Fruit fly (Drosophila melanogaster) whole organism, embryonic: ENCODE data around the gene sro.
A peak's percentile ranks its signal among the peaks of the same experiment; 100 is the strongest.

Source experiments
- Abd-B ChIP-seq: fragments of 200-800 bp; sonication (Bioruptor generic); optimal IDR thresholded peaks from 2 replicates; lab custom pipeline; 2018; ENCODE audit warnings: missing biosample characterization, mild to moderate bottlenecking, missing genetic modification characterization, moderate library complexity
- CG10431 ChIP-seq: fragments of 200-800 bp; sonication (Bioruptor generic); optimal IDR thresholded peaks from 3 replicates; lab custom pipeline; 2018; ENCODE audit warnings: missing biosample characterization, mild to moderate bottlenecking, missing genetic modification characterization
- CG11398 ChIP-seq: fragments of 200-800 bp; sonication (Bioruptor generic); optimal IDR thresholded peaks from 2 replicates; lab custom pipeline; 2016; ENCODE audit warnings: missing biosample characterization, missing genetic modification characterization
- CG13424 ChIP-seq: fragments of 200-800 bp; sonication (Bioruptor generic); optimal IDR thresholded peaks from 2 replicates; lab custom pipeline; 2019; ENCODE audit warnings: missing biosample characterization, mild to moderate bottlenecking, missing genetic modification characterization, moderate library complexity
- CG13624 ChIP-seq: fragments of 200-800 bp; sonication (Bioruptor generic); optimal IDR thresholded peaks from 2 replicates; lab custom pipeline; 2016; ENCODE audit warnings: missing biosample characterization, missing genetic modification characterization
- CG14441 ChIP-seq: fragments of 200-800 bp; sonication (Bioruptor generic); IDR thresholded peaks from 2 replicates; pipeline ENCODE4 v1.3.6; 2022; ENCODE audit warnings: missing biosample characterization, missing genetic modification characterization
- CG14667 ChIP-seq: fragments of 200-800 bp; sonication (Bioruptor generic); IDR thresholded peaks from 2 replicates; pipeline ENCODE4 v1.3.6; 2022; ENCODE audit warnings: missing biosample characterization, missing genetic modification characterization
- CG14860 ChIP-seq: fragments of 200-800 bp; sonication (Bioruptor generic); IDR thresholded peaks from 3 replicates; pipeline ENCODE4 v1.3.6; 2022; ENCODE audit warnings: missing biosample characterization, missing genetic modification characterization; ENCODE audit not compliant: partially characterized antibody
- CG18011 ChIP-seq: fragments of 200-800 bp; sonication (Bioruptor generic); optimal IDR thresholded peaks from 2 replicates; lab custom pipeline; 2017; ENCODE audit warnings: missing biosample characterization, missing genetic modification characterization, mild to moderate bottlenecking, moderate library complexity, missing genotype
- CG18476 ChIP-seq: fragments of 200-800 bp; sonication (Bioruptor generic); optimal IDR thresholded peaks from 2 replicates; lab custom pipeline; 2016; ENCODE audit warnings: missing biosample characterization, mild to moderate bottlenecking, missing genetic modification characterization
- CG2129 ChIP-seq: fragments of 200-800 bp; sonication (Bioruptor generic); IDR thresholded peaks from 2 replicates; pipeline ENCODE4 v1.3.6; 2022; ENCODE audit warnings: missing biosample characterization, missing genetic modification characterization; ENCODE audit not compliant: partially characterized antibody
- CG2202 ChIP-seq: fragments of 200-800 bp; sonication (Bioruptor generic); optimal IDR thresholded peaks from 2 replicates; lab custom pipeline; 2018; ENCODE audit warnings: missing biosample characterization, mild to moderate bottlenecking, missing genetic modification characterization
- CG34422 ChIP-seq: fragments of 200-800 bp; sonication (Bioruptor generic); IDR thresholded peaks from 3 replicates; pipeline ENCODE4 v1.3.6; 2022; ENCODE audit warnings: missing biosample characterization, missing genetic modification characterization
- CG4820 ChIP-seq: fragments of 200-800 bp; sonication (Bioruptor generic); optimal IDR thresholded peaks from 3 replicates; lab custom pipeline; 2016; ENCODE audit warnings: missing biosample characterization, missing genetic modification characterization
- CG6254 ChIP-seq: fragments of 200-800 bp; sonication (Bioruptor generic); optimal IDR thresholded peaks from 3 replicates; lab custom pipeline; 2017; ENCODE audit warnings: mild to moderate bottlenecking, missing biosample characterization, missing genetic modification reagents, missing genetic modification characterization
- CG6272 ChIP-seq: fragments of 200-800 bp; sonication (Bioruptor generic); IDR thresholded peaks from 2 replicates; pipeline ENCODE4 v1.3.6; 2022; ENCODE audit warnings: missing biosample characterization, missing genetic modification characterization
- CG8281 ChIP-seq: fragments of 200-800 bp; sonication (Bioruptor generic); optimal IDR thresholded peaks from 2 replicates; lab custom pipeline; 2018; ENCODE audit warnings: missing biosample characterization, mild to moderate bottlenecking, missing genetic modification characterization, moderate library complexity
- CG8388 ChIP-seq: fragments of 200-800 bp; sonication (Bioruptor generic); optimal IDR thresholded peaks from 2 replicates; lab custom pipeline; 2019; ENCODE audit warnings: missing biosample characterization, mild to moderate bottlenecking, missing genetic modification characterization, moderate library complexity
- CG9727 ChIP-seq: fragments of 200-800 bp; sonication (Bioruptor generic); optimal IDR thresholded peaks from 3 replicates; lab custom pipeline; 2017; ENCODE audit warnings: missing biosample characterization, mild to moderate bottlenecking, missing genetic modification characterization
- CG9876 ChIP-seq: fragments of 200-800 bp; sonication (Bioruptor generic); optimal IDR thresholded peaks from 2 replicates; lab custom pipeline; 2016; ENCODE audit warnings: missing biosample characterization, missing genetic modification characterization
- D19A ChIP-seq: fragments of 200-800 bp; optimal IDR thresholded peaks from 3 replicates; lab custom pipeline; 2019; ENCODE audit warnings: missing biosample characterization, mild to moderate bottlenecking, missing genetic modification characterization, moderate library complexity
- Eip74EF ChIP-seq, 2 experiments: fragments of 200-800 bp in 1 of 2; fragments of >200 bp in 1 of 2; sonication (Bioruptor generic) in 1 of 2; optimal IDR thresholded peaks; 2 replicates each; lab custom pipeline; 2017 to 2019; ENCODE audit warnings: missing biosample characterization in 2 of 2, missing genetic modification characterization in 2 of 2, mild to moderate bottlenecking in 1 of 2, moderate library complexity in 1 of 2
- Ets65A ChIP-seq: fragments of 200-800 bp; sonication (Bioruptor generic); peaks from one replicate; lab custom pipeline; 2016; ENCODE audit warnings: missing biosample characterization, missing genetic modification characterization
- Jarid2 ChIP-seq: fragments of 200-800 bp; sonication (Bioruptor generic); optimal IDR thresholded peaks from 3 replicates; lab custom pipeline; 2017; ENCODE audit warnings: mild to moderate bottlenecking, missing biosample characterization, missing genetic modification reagents, missing genetic modification characterization
- Mad ChIP-seq: fragments of 200-800 bp; sonication (Bioruptor generic); optimal IDR thresholded peaks from 2 replicates; lab custom pipeline; 2016; ENCODE audit warnings: missing biosample characterization, missing genetic modification characterization
- Meics ChIP-seq: fragments of 200-800 bp; sonication (Bioruptor generic); optimal IDR thresholded peaks from 2 replicates; lab custom pipeline; 2017; ENCODE audit warnings: missing biosample characterization, mild to moderate bottlenecking, missing genetic modification characterization
- NK7.1 ChIP-seq: fragments of 200-800 bp; sonication (Bioruptor generic); optimal IDR thresholded peaks from 3 replicates; lab custom pipeline; 2016; ENCODE audit warnings: missing biosample characterization, missing genetic modification characterization
- Side ChIP-seq: fragments of 200-800 bp; sonication (Bioruptor generic); optimal IDR thresholded peaks from 2 replicates; lab custom pipeline; 2016; ENCODE audit warnings: missing biosample characterization, missing genetic modification characterization
- Trl ChIP-seq, 3 experiments: fragments of >200 bp in 2 of 3; fragments of 200-800 bp in 1 of 3; sonication (Bioruptor generic) in 1 of 3; optimal IDR thresholded peaks; 2 replicates in 1 of 3; 3 replicates in 2 of 3; lab custom pipeline; 2016 to 2017; ENCODE audit warnings: missing biosample characterization in 1 of 3, missing genetic modification characterization in 1 of 3
- Vsx1 ChIP-seq: fragments of 200-800 bp; sonication (Bioruptor generic); optimal IDR thresholded peaks from 2 replicates; lab custom pipeline; 2017; ENCODE audit warnings: missing biosample characterization, mild to moderate bottlenecking, missing genetic modification characterization, missing genetic modification reagents
- YL-1 ChIP-seq: fragments of 200-800 bp; sonication (Bioruptor generic); optimal IDR thresholded peaks from 3 replicates; lab custom pipeline; 2017; ENCODE audit warnings: missing biosample characterization, mild to moderate bottlenecking, missing genetic modification characterization
- abd-A ChIP-seq: fragments of 200-800 bp; sonication (Bioruptor generic); optimal IDR thresholded peaks from 3 replicates; lab custom pipeline; 2019; ENCODE audit warnings: missing biosample characterization, mild to moderate bottlenecking, missing genetic modification characterization, moderate library complexity
- fd3F ChIP-seq: fragments of 200-800 bp; sonication (Bioruptor generic); optimal IDR thresholded peaks from 2 replicates; lab custom pipeline; 2018; ENCODE audit warnings: missing biosample characterization, mild to moderate bottlenecking, missing genetic modification characterization, moderate library complexity
- gt ChIP-seq: fragments of 200-800 bp; sonication (Bioruptor generic); IDR thresholded peaks from 2 replicates; pipeline ENCODE4 v1.3.6; 2022; ENCODE audit warnings: missing biosample characterization, missing genetic modification characterization
- ham ChIP-seq: fragments of 200-800 bp; sonication (Bioruptor generic); IDR thresholded peaks from 2 replicates; pipeline ENCODE4 v1.3.6; 2022; ENCODE audit warnings: missing biosample characterization, missing genetic modification characterization
- jing ChIP-seq: fragments of 200-800 bp; sonication (Bioruptor generic); optimal IDR thresholded peaks from 2 replicates; lab custom pipeline; 2018; ENCODE audit warnings: missing biosample characterization, mild to moderate bottlenecking, missing genetic modification characterization
- klu ChIP-seq: fragments of 200-800 bp; sonication (Bioruptor generic); IDR thresholded peaks from 2 replicates; pipeline ENCODE4 v1.3.6; 2022; ENCODE audit warnings: missing biosample characterization, missing genetic modification characterization
- kni ChIP-seq: fragments of 200-800 bp; sonication (Bioruptor generic); optimal IDR thresholded peaks from 3 replicates; lab custom pipeline; 2017; ENCODE audit warnings: mild to moderate bottlenecking, missing biosample characterization, missing genetic modification reagents, missing genetic modification characterization
- lilli ChIP-seq: fragments of 200-800 bp; sonication (Bioruptor generic); optimal IDR thresholded peaks from 3 replicates; lab custom pipeline; 2016; ENCODE audit warnings: missing biosample characterization, missing genetic modification characterization
- lov ChIP-seq, 2 experiments: fragments of 200-800 bp in 1 of 2; fragments of >200 bp in 1 of 2; sonication (Bioruptor generic) in 1 of 2; IDR thresholded peaks in 1 of 2; optimal IDR thresholded peaks in 1 of 2; 2 replicates in 1 of 2; 3 replicates in 1 of 2; pipeline versions ENCODE4 v1.3.6 to Lab custom; 2017 to 2022; ENCODE audit warnings: missing biosample characterization in 1 of 2, missing genetic modification characterization in 1 of 2
- nom ChIP-seq: fragments of 200-800 bp; sonication (Bioruptor generic); optimal IDR thresholded peaks from 2 replicates; lab custom pipeline; 2017; ENCODE audit warnings: missing biosample characterization, missing genetic modification characterization, mild to moderate bottlenecking, moderate library complexity, missing genetic modification reagents
- onecut ChIP-seq: fragments of 200-800 bp; sonication (Bioruptor generic); IDR thresholded peaks from 2 replicates; pipeline ENCODE4 v1.3.6; 2022; ENCODE audit warnings: missing biosample characterization, missing genetic modification characterization
- org-1 ChIP-seq: fragments of 200-800 bp; sonication (Bioruptor generic); optimal IDR thresholded peaks from 2 replicates; lab custom pipeline; 2017; ENCODE audit warnings: missing biosample characterization, missing genetic modification characterization
- otp ChIP-seq: fragments of 200-800 bp; sonication (Bioruptor generic); IDR thresholded peaks from 3 replicates; pipeline ENCODE4, ENCODE4 v1.3.6; 2022; ENCODE audit warnings: missing biosample characterization, missing genetic modification characterization
- pnt ChIP-seq: fragments of 200-800 bp; sonication (Bioruptor generic); optimal IDR thresholded peaks from 3 replicates; lab custom pipeline; 2016; ENCODE audit warnings: missing biosample characterization, missing genetic modification characterization
- pzg ChIP-seq: fragments of 200-800 bp; sonication (Bioruptor generic); optimal IDR thresholded peaks from 3 replicates; lab custom pipeline; 2018; ENCODE audit warnings: missing biosample characterization, mild to moderate bottlenecking, missing genetic modification characterization, moderate library complexity
- sob ChIP-seq: fragments of 200-800 bp; sonication (Bioruptor generic); IDR thresholded peaks from 2 replicates; pipeline ENCODE4 v1.3.6; 2022; ENCODE audit warnings: missing biosample characterization, missing genetic modification characterization
- sqz ChIP-seq: fragments of 200-800 bp; sonication (Bioruptor generic); optimal IDR thresholded peaks from 3 replicates; lab custom pipeline; 2018; ENCODE audit warnings: missing biosample characterization, mild to moderate bottlenecking, missing genetic modification characterization
- sr ChIP-seq: fragments of 200-800 bp; sonication (Bioruptor generic); IDR thresholded peaks from 3 replicates; pipeline ENCODE4 v1.3.6; 2022; ENCODE audit warnings: missing biosample characterization, missing genetic modification characterization

sro gene

DNA sequence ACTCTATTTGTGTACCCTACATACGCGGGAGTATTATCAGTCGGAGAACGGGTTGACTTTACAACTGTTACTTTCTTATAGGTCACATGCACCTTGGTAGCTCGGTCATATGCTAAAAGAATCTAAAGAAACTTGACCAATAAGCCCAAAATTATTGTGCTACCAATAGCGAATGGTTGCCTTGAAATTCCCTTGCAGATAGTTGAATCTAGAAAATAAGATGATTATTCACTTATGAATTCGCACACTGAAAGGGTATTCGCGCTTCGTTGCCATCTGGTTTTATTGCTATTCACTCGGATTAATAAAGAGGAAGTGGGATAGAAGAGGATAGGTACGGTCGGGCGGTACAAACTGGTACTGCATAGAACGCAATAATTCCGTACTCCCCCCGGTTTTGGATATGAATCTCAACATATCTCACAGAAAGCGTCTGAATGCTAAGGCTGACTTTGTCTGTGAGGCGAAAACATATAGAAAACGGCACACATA, 20.5 kb upstream of the sro start (continued):
- TF ChIP-seq CG6254 (GFP tag; lab: Kevin White, UChicago) (peak; percentile 21), NK7.1 (GFP tag; lab: Kevin White, UChicago) (peak; percentile 68), D19A (tag; lab: Kevin White, UChicago) (peak; percentile 98), ham (GFP tag; lab: Robert Waterston, UW) (peak; percentile 69; the same call in 1 of the 2 replicates), fd3F (peak; percentile 81), CG6272 (peak; percentile 21; the same call in 1 of the 2 replicates), Meics (peak; percentile 76), CG14860 (GFP tag; lab: Robert Waterston, UW) (no peak), jing (GFP tag; lab: Kevin White, UChicago) (peak; percentile 52), sqz (GFP tag; lab: Kevin White, UChicago) (no peak), CG4820 (peak; percentile 36), CG11398 (peak; percentile 68), CG14667 (GFP tag; lab: Robert Waterston, UW) (peak; percentile 57), klu (peak; percentile 74), gt (GFP tag; lab: Robert Waterston, UW) (no peak), CG34422 (GFP tag; lab: Robert Waterston, UW) (no peak), sob (GFP tag; lab: Robert Waterston, UW) (peak; percentile 70), Trl (optimal IDR thresholded peaks at IDR 0.05; lab: Kevin White, UChicago) (no peak), Trl (GFP tag; optimal IDR thresholded peaks at IDR 0.05; lab: Kevin White, UChicago) (peak; percentile 40), otp (GFP tag; lab: Robert Waterston, UW) (0 out of 3 replicates have a peak, but pooled peaks have one; percentile 30), Eip74EF (GFP tag; optimal IDR thresholded peaks at IDR 0.05; lab: Kevin White, UChicago) (peak in 1 of 2 experiments; percentile 56), onecut (peak; percentile 10; the same call in 1 of the 2 replicates), Side (peak; percentile 34), pzg (GFP tag; lab: Kevin White, UChicago) (peak; percentile 7), abd-A (tag; lab: Kevin White, UChicago) (no peak), CG18476 (GFP tag; lab: Kevin White, UChicago) (peak; percentile 59), CG13624 (peak; percentile 78), pnt (GFP tag; lab: Kevin White, UChicago) (peak; percentile 56), CG2202 (no peak), Vsx1 (GFP tag; lab: Kevin White, UChicago) (no peak), CG14441 (GFP tag; lab: Robert Waterston, UW) (peak; percentile 70), CG2129 (GFP tag; lab: Robert Waterston, UW) (no peak), CG8281 (peak; percentile 59), Jarid2 (peak; percentile 45), lilli (GFP tag; lab: Kevin White, UChicago) (peak; percentile 90), CG18011 (peak; percentile 25), sr (no peak), Abd-B (GFP tag; lab: Kevin White, UChicago) (peak; percentile 89), CG9876 (no peak), nom (peak; percentile 19), CG10431 (GFP tag; lab: Kevin White, UChicago) (no peak), Mad (GFP tag; lab: Kevin White, UChicago) (peak; percentile 21), lov (optimal IDR thresholded peaks at IDR 0.05; lab: Kevin White, UChicago) (no peak), lov (GFP tag; IDR thresholded peaks at IDR 0.05; lab: Robert Waterston, UW) (no peak), CG9727 (peak; percentile 76), kni (GFP tag; lab: Kevin White, UChicago) (no peak), org-1 (GFP tag; lab: Kevin White, UChicago) (peak; percentile 48), CG13424 (tag; lab: Kevin White, UChicago) (peak; percentile 77), Ets65A (GFP tag; lab: Kevin White, UChicago) (peak; percentile 98), YL-1 (GFP tag; lab: Kevin White, UChicago) (no peak), CG8388 (GFP tag; lab: Kevin White, UChicago) (peak; percentile 50)
